Worm (Caenorhabditis elegans): Measurements from ENCODE around the gene C08B6.3.

Gene C08B6.3

ce11 chrV:10130195-10130594 is 18.1 kb upstream of the C08B6.3 start, which contains the start of gene aos-1:
Gene aos-1 (minus strand): TSS chrV:10130295.
- TF ChIP-seq ahr-1 (tag; optimal IDR thresholded peaks at IDR 0.05) (no peak), dve-1 (tag; optimal IDR thresholded peaks at IDR 0.05) (no peak), ceh-14 (tag; optimal IDR thresholded peaks at IDR 0.05) (no peak), tbx-7 (tag; optimal IDR thresholded peaks at IDR 0.05) (no peak), ceh-45 (GFP tag; IDR thresholded peaks at IDR 0.05) (no peak), lim-6 (tag; optimal IDR thresholded peaks at IDR 0.05) (no peak), zip-5 (tag; optimal IDR thresholded peaks at IDR 0.05) (no peak), pha-2 (tag; optimal IDR thresholded peaks at IDR 0.05) (no peak), fax-1 (tag; optimal IDR thresholded peaks at IDR 0.05) (no peak)

- TF ChIP-seq elt-2 (tag; optimal IDR thresholded peaks at IDR 0.05) = peak; percentile 81
- TF ChIP-seq ceh-19 (GFP tag; optimal IDR thresholded peaks at IDR 0.05) = no peak
These were observed 12.9 kb upstream of the C08B6.3 start, which contains the start of gene C08B6.10 for ce11 chrV:10124799-10125548. Gene C08B6.10 (plus strand): TSS chrV:10125498.

- TF ChIP-seq unc-55 (GFP tag; optimal IDR thresholded peaks at IDR 0.05) (no peak), unc-42 (tag; optimal IDR thresholded peaks at IDR 0.05) (no peak), ceh-2 (tag; optimal IDR thresholded peaks at IDR 0.05) (no peak), fax-1 (tag; optimal IDR thresholded peaks at IDR 0.05) (no peak), zip-5 (tag; optimal IDR thresholded peaks at IDR 0.05) (no peak), lim-6 (tag; optimal IDR thresholded peaks at IDR 0.05) (no peak), ceh-18 (tag; optimal IDR thresholded peaks at IDR 0.05) (no peak), ceh-9 (tag; optimal IDR thresholded peaks at IDR 0.05) (no peak), lin-11 (tag; optimal IDR thresholded peaks at IDR 0.05) (no peak)
These were observed 11.2 kb upstream of the C08B6.3 start, which contains the start of gene C08B6.6 for ce11 chrV:10123324-10123723. Gene C08B6.6 (plus strand): TSS chrV:10123624.

ce11 chrV:10122670-10123069 is 10.6 kb upstream of the C08B6.3 start, which contains the start of gene srxa-19:
Gene srxa-19 (minus strand): TSS chrV:10122770.
- no peak for TF ChIP-seq ceh-24 (tag; optimal IDR thresholded peaks at IDR 0.05)
- TF ChIP-seq ceh-34 (tag; optimal IDR thresholded peaks at IDR 0.05) = no peak
- no peak for TF ChIP-seq unc-3 (GFP tag; conservative IDR thresholded peaks at IDR 0.05)
- no peak for TF ChIP-seq unc-3 (tag; optimal IDR thresholded peaks at IDR 0.05)
- no peak for TF ChIP-seq ceh-9 (tag; optimal IDR thresholded peaks at IDR 0.05)
- no peak for TF ChIP-seq ceh-45 (GFP tag; IDR thresholded peaks at IDR 0.05)

DNA sequence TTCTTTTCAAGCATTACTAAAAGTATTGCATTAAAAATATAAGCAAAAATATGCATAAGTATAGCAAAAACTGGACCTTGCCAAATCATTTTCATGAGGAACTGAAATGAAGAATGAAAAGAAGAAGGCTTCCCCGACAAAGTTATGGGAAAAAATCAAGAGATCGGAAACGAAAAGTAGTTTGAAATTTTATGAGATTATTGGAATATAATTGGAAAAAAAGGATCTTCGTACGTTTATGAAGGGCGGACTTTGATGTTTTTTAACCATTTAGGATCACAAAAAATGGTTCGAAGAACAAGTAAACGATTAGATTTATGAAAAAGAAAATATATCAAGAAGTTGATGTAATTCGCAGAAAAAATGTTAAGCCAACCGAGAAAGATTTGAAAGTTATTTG is 8.8 kb upstream of the C08B6.3 start, which contains the start of gene srxa-18:
Gene srxa-18, minus strand, starts transcription at position 100 of the 400 bp plus-strand sequence.
- no peak for TF ChIP-seq ceh-30 (tag; optimal IDR thresholded peaks at IDR 0.05)
- TF ChIP-seq pqm-1 (tag; optimal IDR thresholded peaks at IDR 0.05) = no peak
- no peak for TF ChIP-seq hlh-8 (tag; optimal IDR thresholded peaks at IDR 0.05)
- no peak for TF ChIP-seq eyg-1 (tag; optimal IDR thresholded peaks at IDR 0.05)
- no peak for TF ChIP-seq elt-4 (tag; optimal IDR thresholded peaks at IDR 0.05)
- no peak for TF ChIP-seq hlh-6 (tag; optimal IDR thresholded peaks at IDR 0.05)
- no peak for TF ChIP-seq hlh-30 (tag; optimal IDR thresholded peaks at IDR 0.05; ENCODE audit: insufficient read depth)
- TF ChIP-seq ahr-1 (tag; optimal IDR thresholded peaks at IDR 0.05) = no peak
- no peak for TF ChIP-seq ceh-2 (tag; optimal IDR thresholded peaks at IDR 0.05)
- no peak for TF ChIP-seq nfya-1 (tag; optimal IDR thresholded peaks at IDR 0.05)
- TF ChIP-seq dve-1 (tag; optimal IDR thresholded peaks at IDR 0.05) = no peak
- no peak for TF ChIP-seq F13H6.1 (tag; optimal IDR thresholded peaks at IDR 0.05)
- no peak for TF ChIP-seq ttx-3 (tag; optimal IDR thresholded peaks at IDR 0.05)
- TF ChIP-seq fkh-10 (GFP tag; optimal IDR thresholded peaks at IDR 0.05) = no peak
- no peak for TF ChIP-seq tbx-7 (tag; optimal IDR thresholded peaks at IDR 0.05)
- TF ChIP-seq ama-1 (optimal IDR thresholded peaks at IDR 0.05) = no peak
- TF ChIP-seq ceh-14 (tag; optimal IDR thresholded peaks at IDR 0.05) = no peak
